Worm (Caenorhabditis elegans) whole organism, late embryonic: ENCODE data around the gene F46C8.3.

Experiments used
- C08G9.2 ChIP-seq: sonication (generic microtip); optimal IDR thresholded peaks from 2 replicates; lab custom pipeline; 2016; ENCODE audit warnings: mild to moderate bottlenecking, missing genetic modification characterization, moderate library complexity, missing compliant biosample characterization
- C38D4.7 ChIP-seq: fragments of 200-800 bp; sonication (Bioruptor generic); optimal IDR thresholded peaks from 2 replicates; lab custom pipeline; 2018; ENCODE audit warnings: mild to moderate bottlenecking, missing genetic modification characterization, moderate library complexity, missing compliant biosample characterization
- F13H6.1 ChIP-seq: sonication (generic microtip); optimal IDR thresholded peaks from 2 replicates; lab custom pipeline; 2016; ENCODE audit warnings: missing genetic modification characterization, missing compliant biosample characterization
- T23F11.4 ChIP-seq: fragments of 200-800 bp; sonication (Bioruptor generic); optimal IDR thresholded peaks from 2 replicates; lab custom pipeline; 2018; ENCODE audit warnings: mild to moderate bottlenecking, missing genetic modification characterization, missing compliant biosample characterization
- Y22D7AL.16 ChIP-seq: sonication (generic microtip); optimal IDR thresholded peaks from 2 replicates; lab custom pipeline; 2016; ENCODE audit warnings: missing genetic modification characterization, missing compliant biosample characterization
- ama-1 ChIP-seq: fragments of 150-350 bp; optimal IDR thresholded peaks from 2 replicates; lab custom pipeline; 2014
- ceh-14 ChIP-seq: sonication (generic microtip); optimal IDR thresholded peaks from 2 replicates; lab custom pipeline; 2016; ENCODE audit warnings: missing genotype, missing genetic modification characterization, missing compliant biosample characterization
- ceh-18 ChIP-seq: sonication (generic microtip); optimal IDR thresholded peaks from 2 replicates; lab custom pipeline; 2016; ENCODE audit warnings: missing genetic modification characterization, missing compliant biosample characterization
- ceh-19 ChIP-seq: fragments of 200-800 bp; sonication (Bioruptor generic); optimal IDR thresholded peaks from 2 replicates; lab custom pipeline; 2018; ENCODE audit warnings: mild to moderate bottlenecking, missing genetic modification characterization, missing compliant biosample characterization
- ceh-24 ChIP-seq: sonication (generic microtip); optimal IDR thresholded peaks from 2 replicates; lab custom pipeline; 2016; ENCODE audit warnings: mild to moderate bottlenecking, missing genetic modification characterization, missing compliant biosample characterization
- ceh-31 ChIP-seq: sonication (generic microtip); optimal IDR thresholded peaks from 2 replicates; lab custom pipeline; 2016; ENCODE audit warnings: missing genetic modification characterization, missing compliant biosample characterization
- ceh-34 ChIP-seq: sonication (generic microtip); optimal IDR thresholded peaks from 2 replicates; lab custom pipeline; 2016; ENCODE audit warnings: mild to moderate bottlenecking, missing genetic modification characterization, missing compliant biosample characterization
- ceh-45 ChIP-seq: fragments of 200-800 bp; sonication (Bioruptor generic); IDR thresholded peaks from 2 replicates; pipeline ENCODE4 v1.3.6; 2022; ENCODE audit warnings: missing genetic modification reagents, missing genetic modification characterization, missing compliant biosample characterization
- ceh-48 ChIP-seq: sonication (generic microtip); optimal IDR thresholded peaks from 2 replicates; lab custom pipeline; 2016; ENCODE audit warnings: missing genetic modification characterization, inconsistent platforms, missing compliant biosample characterization
- che-1 ChIP-seq: sonication (generic microtip); optimal IDR thresholded peaks from 2 replicates; lab custom pipeline; 2016; ENCODE audit warnings: mild to moderate bottlenecking, missing genetic modification characterization, missing compliant biosample characterization
- dmd-4 ChIP-seq: sonication (generic microtip); optimal IDR thresholded peaks from 2 replicates; lab custom pipeline; 2016; ENCODE audit warnings: borderline replicate concordance, missing genetic modification characterization, missing compliant biosample characterization
- dve-1 ChIP-seq: sonication (generic microtip); optimal IDR thresholded peaks from 2 replicates; lab custom pipeline; 2017; ENCODE audit warnings: antibody characterized with exemption, mild to moderate bottlenecking, missing genetic modification characterization, missing compliant biosample characterization
- elt-2 ChIP-seq: sonication (generic microtip); optimal IDR thresholded peaks from 2 replicates; lab custom pipeline; 2016; ENCODE audit warnings: missing genetic modification reagents, missing genetic modification characterization, missing compliant biosample characterization
- elt-4 ChIP-seq: sonication (generic microtip); optimal IDR thresholded peaks from 2 replicates; lab custom pipeline; 2016; ENCODE audit warnings: missing genetic modification characterization, missing compliant biosample characterization
- ets-4 ChIP-seq: sonication (generic microtip); optimal IDR thresholded peaks from 2 replicates; lab custom pipeline; 2016; ENCODE audit warnings: missing genetic modification characterization, missing compliant biosample characterization
- fax-1 ChIP-seq: sonication (generic microtip); optimal IDR thresholded peaks from 2 replicates; lab custom pipeline; 2016; ENCODE audit warnings: missing genotype, missing genetic modification characterization, missing compliant biosample characterization
- fkh-10 ChIP-seq: fragments of 150-350 bp; optimal IDR thresholded peaks from 2 replicates; lab custom pipeline; 2014; ENCODE audit warnings: missing biosample characterization, missing genetic modification reagents, missing genetic modification characterization
- hlh-13 ChIP-seq: fragments of 200-800 bp; sonication (Bioruptor generic); optimal IDR thresholded peaks from 2 replicates; lab custom pipeline; 2018; ENCODE audit warnings: mild to moderate bottlenecking, missing genetic modification characterization, missing compliant biosample characterization
- hlh-8 ChIP-seq: sonication (generic microtip); optimal IDR thresholded peaks from 2 replicates; lab custom pipeline; 2016; ENCODE audit warnings: missing genotype, missing genetic modification characterization, missing compliant biosample characterization
- lim-6 ChIP-seq: sonication (generic microtip); optimal IDR thresholded peaks from 2 replicates; lab custom pipeline; 2016; ENCODE audit warnings: missing genetic modification characterization, missing compliant biosample characterization
- lin-11 ChIP-seq: fragments of 200-800 bp; sonication (Bioruptor generic); optimal IDR thresholded peaks from 2 replicates; lab custom pipeline; 2018; ENCODE audit warnings: mild to moderate bottlenecking, missing genetic modification characterization, missing compliant biosample characterization
- madf-2 ChIP-seq: sonication (generic microtip); optimal IDR thresholded peaks from 2 replicates; lab custom pipeline; 2017; ENCODE audit warnings: missing genetic modification characterization, missing compliant biosample characterization
- mec-3 ChIP-seq: sonication (generic microtip); optimal IDR thresholded peaks from 2 replicates; lab custom pipeline; 2016; ENCODE audit warnings: borderline replicate concordance, missing genetic modification characterization, missing compliant biosample characterization
- nhr-11 ChIP-seq: fragments of 150-350 bp; optimal IDR thresholded peaks from 2 replicates; lab custom pipeline; 2014; ENCODE audit warnings: missing biosample characterization, missing genetic modification characterization
- nhr-232 ChIP-seq: sonication (generic microtip); optimal IDR thresholded peaks from 2 replicates; lab custom pipeline; 2016; ENCODE audit warnings: missing genetic modification characterization, missing compliant biosample characterization
- npax-4 ChIP-seq: sonication (generic microtip); optimal IDR thresholded peaks from 2 replicates; lab custom pipeline; 2016; ENCODE audit warnings: missing genetic modification characterization, missing compliant biosample characterization
- odd-2 ChIP-seq: sonication (generic microtip); optimal IDR thresholded peaks from 2 replicates; lab custom pipeline; 2017; ENCODE audit warnings: antibody characterized with exemption, mild to moderate bottlenecking, missing genetic modification characterization, missing compliant biosample characterization
- pat-9 ChIP-seq: fragments of 200-800 bp; sonication (Bioruptor generic); optimal IDR thresholded peaks from 2 replicates; lab custom pipeline; 2018; ENCODE audit warnings: mild to moderate bottlenecking, missing genetic modification characterization, moderate library complexity, missing compliant biosample characterization
- pax-1 ChIP-seq: fragments of 150-350 bp; optimal IDR thresholded peaks from 2 replicates; lab custom pipeline; 2014; ENCODE audit warnings: missing biosample characterization, missing genetic modification characterization
- pha-2 ChIP-seq: sonication (generic microtip); optimal IDR thresholded peaks from 2 replicates; lab custom pipeline; 2017; ENCODE audit warnings: mild to moderate bottlenecking, missing genetic modification characterization, missing compliant biosample characterization
- pqm-1 ChIP-seq: sonication (generic microtip); optimal IDR thresholded peaks from 2 replicates; lab custom pipeline; 2016; ENCODE audit warnings: missing genetic modification characterization, missing compliant biosample characterization
- pros-1 ChIP-seq: fragments of 150-350 bp; optimal IDR thresholded peaks from 2 replicates; lab custom pipeline; 2014; ENCODE audit warnings: missing biosample characterization, missing genetic modification reagents, missing genetic modification characterization
- sdc-2 ChIP-seq: sonication (generic microtip); optimal IDR thresholded peaks from 2 replicates; lab custom pipeline; 2016; ENCODE audit warnings: missing genotype, missing genetic modification characterization, missing compliant biosample characterization
- sox-2 ChIP-seq: fragments of 200-800 bp; sonication (Bioruptor generic); IDR thresholded peaks from 2 replicates; pipeline ENCODE4 v1.3.6; 2022; ENCODE audit warnings: missing genetic modification reagents, missing genetic modification characterization, missing compliant biosample characterization
- tbx-2 ChIP-seq: sonication (generic microtip); optimal IDR thresholded peaks from 2 replicates; lab custom pipeline; 2016; ENCODE audit warnings: missing genetic modification characterization, missing compliant biosample characterization
- tbx-7 ChIP-seq: sonication (generic microtip); optimal IDR thresholded peaks from 2 replicates; lab custom pipeline; 2016; ENCODE audit warnings: missing genotype, missing genetic modification characterization, missing compliant biosample characterization
- unc-3 ChIP-seq, 2 experiments: fragments of 200-800 bp in 1 of 2; sonication (Bioruptor generic) in 1 of 2; sonication (generic microtip) in 1 of 2; conservative IDR thresholded peaks in 1 of 2; optimal IDR thresholded peaks in 1 of 2; 2 replicates each; pipeline versions ENCODE4 v1.3.6 to Lab custom; 2016 to 2022; ENCODE audit warnings: missing compliant biosample characterization in 2 of 2, missing genetic modification characterization in 2 of 2, missing genetic modification reagents in 1 of 2
- unc-42 ChIP-seq: sonication (generic microtip); optimal IDR thresholded peaks from 2 replicates; lab custom pipeline; 2016; ENCODE audit warnings: missing genotype, missing genetic modification characterization, missing compliant biosample characterization
- unc-55 ChIP-seq: sonication (generic microtip); optimal IDR thresholded peaks from 2 replicates; lab custom pipeline; 2017; ENCODE audit warnings: missing biosample characterization, missing genetic modification reagents, missing genetic modification characterization
- unc-86 ChIP-seq: sonication (generic microtip); optimal IDR thresholded peaks from 2 replicates; lab custom pipeline; 2016; ENCODE audit warnings: missing genetic modification characterization, missing compliant biosample characterization
- zip-5 ChIP-seq: sonication (generic microtip); optimal IDR thresholded peaks from 2 replicates; lab custom pipeline; 2016; ENCODE audit warnings: missing genetic modification characterization, missing compliant biosample characterization
- ztf-16 ChIP-seq: sonication (generic microtip); optimal IDR thresholded peaks from 2 replicates; lab custom pipeline; 2017; ENCODE audit warnings: missing genetic modification characterization, missing compliant biosample characterization

Gene F46C8.3

DNA sequence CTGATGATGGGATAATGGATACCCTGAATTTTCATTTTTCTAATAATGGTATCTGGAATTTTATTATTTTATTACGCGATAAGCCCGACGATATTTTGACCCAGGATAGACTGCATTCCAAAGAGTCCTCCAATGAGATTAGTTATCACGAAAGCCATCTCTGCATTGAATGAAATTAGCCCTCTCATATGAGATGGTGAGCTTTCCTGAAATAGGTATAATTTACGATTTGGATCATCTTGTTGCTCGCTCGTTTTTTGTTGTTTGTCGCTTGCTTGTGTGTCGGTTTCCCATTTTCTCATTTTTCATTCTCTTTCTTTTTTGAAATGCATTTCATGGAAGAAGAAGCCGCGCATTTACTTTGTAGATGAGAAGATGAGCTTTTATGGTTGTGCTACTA, 33.9 kb upstream of the F46C8.3 start:
- TF ChIP-seq ceh-31 (no peak), hlh-8 (tag; lab: Kevin White, UChicago) (no peak), odd-2 (tag; lab: Kevin White, UChicago) (no peak), ceh-18 (tag; lab: Kevin White, UChicago) (no peak), F13H6.1 (tag; lab: Kevin White, UChicago) (no peak), T23F11.4 (GFP tag; lab: Kevin White, UChicago) (no peak), pax-1 (tag; lab: Kevin White, UChicago) (no peak)

DNA sequence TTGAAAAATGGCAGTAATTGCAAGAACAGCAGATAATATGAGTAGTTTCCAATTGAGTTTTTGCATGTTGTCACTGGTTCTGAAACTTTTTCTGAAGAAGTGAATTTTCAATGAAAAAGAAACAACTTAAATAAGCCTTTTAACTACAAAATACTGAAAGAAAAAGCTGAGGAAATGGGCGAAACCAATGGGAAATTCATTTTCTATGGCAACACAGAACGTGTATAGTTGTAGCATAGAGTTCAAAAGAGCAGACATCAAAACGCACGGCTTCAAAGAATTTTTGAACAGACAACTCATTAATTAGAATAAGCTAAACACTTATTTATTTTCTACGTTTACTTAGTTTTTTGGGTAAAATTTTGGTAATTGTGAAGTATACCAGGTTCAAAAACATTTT, 32.4 kb upstream of the F46C8.3 start, which contains the start of gene F48E3.2:
Gene F48E3.2 (minus strand): TSS at position 101 of the 400 bp plus-strand sequence.
- TF ChIP-seq che-1 (tag; lab: Kevin White, UChicago) (no peak), ztf-16 (no peak), ceh-19 (GFP tag; lab: Kevin White, UChicago) (no peak), C08G9.2 (tag; lab: Kevin White, UChicago) (no peak), elt-2 (tag; lab: Kevin White, UChicago) (no peak), unc-86 (tag; lab: Kevin White, UChicago) (no peak), C38D4.7 (GFP tag; lab: Kevin White, UChicago) (no peak), ceh-34 (tag; lab: Kevin White, UChicago) (no peak), ceh-48 (tag; lab: Kevin White, UChicago) (no peak)

DNA sequence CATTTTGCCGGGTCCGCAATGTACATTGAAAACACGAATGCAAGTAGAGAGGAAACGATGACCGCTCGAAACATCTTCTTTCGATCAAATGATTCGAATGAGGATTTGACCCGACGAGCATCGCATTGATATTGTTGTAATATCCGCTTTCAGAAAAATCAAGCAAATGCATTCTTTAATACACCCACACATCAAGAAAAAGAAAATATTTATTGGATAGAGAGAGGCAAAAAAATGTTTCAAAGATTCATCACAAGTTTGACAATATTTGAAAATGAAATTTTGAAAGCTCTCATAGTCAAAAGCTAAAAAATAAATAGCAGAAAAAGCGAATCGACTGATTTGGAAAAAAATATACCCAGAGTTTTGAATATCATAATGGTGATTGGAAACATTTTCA, 29.9 kb upstream of the F46C8.3 start, which contains the start of gene try-14:
Gene try-14 (minus strand): TSS at position 101 of the 400 bp plus-strand sequence.
- TF ChIP-seq lin-11 (tag; lab: Kevin White, UChicago), result no peak
- no peak for TF ChIP-seq dve-1 (tag; lab: Kevin White, UChicago)
- TF ChIP-seq tbx-7, result no peak
- TF ChIP-seq odd-2 (tag; lab: Kevin White, UChicago), result no peak
- TF ChIP-seq ceh-48 (tag; lab: Kevin White, UChicago), result no peak
- no peak for TF ChIP-seq elt-4
- no peak for TF ChIP-seq sox-2 (GFP tag; lab: Robert Waterston, UW)
- TF ChIP-seq ceh-45 (GFP tag; lab: Robert Waterston, UW), result no peak
- TF ChIP-seq Y22D7AL.16 (tag; lab: Kevin White, UChicago), result no peak
- TF ChIP-seq ceh-14 (tag; lab: Kevin White, UChicago), result no peak
- TF ChIP-seq pros-1 (tag; lab: Kevin White, UChicago), result no peak
- TF ChIP-seq tbx-2, result no peak
- TF ChIP-seq nhr-11 (tag; lab: Kevin White, UChicago), result no peak
- TF ChIP-seq hlh-13 (GFP tag; lab: Kevin White, UChicago), result no peak
- TF ChIP-seq npax-4 (tag; lab: Kevin White, UChicago), result no peak
- TF ChIP-seq pat-9 (tag; lab: Kevin White, UChicago), result no peak
- TF ChIP-seq sdc-2 (tag; lab: Kevin White, UChicago), result no peak
- TF ChIP-seq, all 69 proteins: peak for 0

DNA sequence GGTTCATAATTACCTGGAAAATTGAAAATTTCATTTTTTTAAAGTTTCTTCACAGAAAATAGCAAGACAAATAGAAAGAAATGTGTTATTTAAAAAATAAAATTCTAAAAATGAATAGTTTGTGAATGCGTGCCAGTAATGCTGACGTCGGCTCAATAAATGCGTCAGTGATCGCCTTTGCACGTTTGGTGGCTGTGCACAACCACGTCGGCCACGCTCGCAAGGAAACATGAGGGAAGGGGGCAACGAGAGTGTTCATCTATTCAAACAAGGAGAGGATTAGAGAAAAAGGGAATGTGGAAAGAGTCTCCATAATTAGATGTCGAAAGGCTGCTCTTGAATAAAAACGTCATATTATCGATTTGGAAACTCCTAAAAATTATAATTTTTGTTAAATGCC, 24.4 kb upstream of the F46C8.3 start, which contains the start of gene uggt-1:
Gene uggt-1 (minus strand): TSS at position 13 of the 400 bp plus-strand sequence.
- TF ChIP-seq pqm-1 (tag; lab: Kevin White, UChicago) (no peak), lim-6 (tag; lab: Kevin White, UChicago) (no peak), pha-2 (no peak), sdc-2 (tag; lab: Kevin White, UChicago) (peak; percentile 63), madf-2 (tag; lab: Kevin White, UChicago) (peak; percentile 0), ama-1 (no peak), nhr-11 (tag; lab: Kevin White, UChicago) (no peak), C08G9.2 (tag; lab: Kevin White, UChicago) (no peak), zip-5 (tag; lab: Kevin White, UChicago) (no peak), fax-1 (tag; lab: Kevin White, UChicago) (peak; percentile 25), unc-3 (GFP tag; conservative IDR thresholded peaks at IDR 0.05; lab: Robert Waterston, UW) (no peak), unc-3 (tag; optimal IDR thresholded peaks at IDR 0.05; lab: Kevin White, UChicago) (no peak), F13H6.1 (tag; lab: Kevin White, UChicago) (no peak), ets-4 (tag; lab: Kevin White, UChicago) (peak; percentile 10), hlh-13 (GFP tag; lab: Kevin White, UChicago) (no peak), ceh-24 (tag; lab: Kevin White, UChicago) (no peak), fkh-10 (GFP tag; lab: Kevin White, UChicago) (no peak), T23F11.4 (GFP tag; lab: Kevin White, UChicago) (peak; percentile 52), unc-55 (GFP tag; lab: Kevin White, UChicago) (no peak), dmd-4 (no peak), nhr-232 (no peak), ztf-16 (peak; percentile 33), unc-42 (peak; percentile 95), mec-3 (no peak), ceh-45 (GFP tag; lab: Robert Waterston, UW) (no peak), ceh-34 (tag; lab: Kevin White, UChicago) (peak; percentile 80)
